Fruit fly (Drosophila melanogaster) whole organism, embryonic: ENCODE results near the gene CG14971.

ENCODE experiments used
- Atf6 ChIP-seq: fragments of 200-800 bp; sonication (Bioruptor generic); IDR thresholded peaks from 2 replicates; pipeline ENCODE4 v1.3.6; 2022; ENCODE audit warnings: missing biosample characterization, missing genetic modification characterization
- BtbVII ChIP-seq: fragments of 200-800 bp; sonication (Bioruptor generic); optimal IDR thresholded peaks from 3 replicates; lab custom pipeline; 2017; ENCODE audit warnings: missing biosample characterization, mild to moderate bottlenecking, missing genetic modification characterization
- CG10321 ChIP-seq: fragments of 200-800 bp; sonication (Bioruptor generic); IDR thresholded peaks from 2 replicates; pipeline ENCODE4 v1.3.6; 2022; ENCODE audit warnings: missing biosample characterization, missing genetic modification characterization
- CG13287 ChIP-seq: fragments of 200-800 bp; sonication (Bioruptor generic); IDR thresholded peaks from 2 replicates; pipeline ENCODE4 v1.3.6; 2022; ENCODE audit warnings: missing biosample characterization, missing genetic modification characterization; ENCODE audit not compliant: partially characterized antibody
- CG13424 ChIP-seq: fragments of 200-800 bp; sonication (Bioruptor generic); optimal IDR thresholded peaks from 2 replicates; lab custom pipeline; 2019; ENCODE audit warnings: missing biosample characterization, mild to moderate bottlenecking, missing genetic modification characterization, moderate library complexity
- CG14014 ChIP-seq: fragments of 200-800 bp; sonication (Bioruptor generic); IDR thresholded peaks from 2 replicates; pipeline ENCODE4 v1.3.6; 2022; ENCODE audit warnings: missing biosample characterization, missing genetic modification characterization
- CG14441 ChIP-seq: fragments of 200-800 bp; sonication (Bioruptor generic); IDR thresholded peaks from 2 replicates; pipeline ENCODE4 v1.3.6; 2022; ENCODE audit warnings: missing biosample characterization, missing genetic modification characterization
- CG15269 ChIP-seq: fragments of 200-800 bp; sonication (Bioruptor generic); optimal IDR thresholded peaks from 2 replicates; lab custom pipeline; 2018; ENCODE audit warnings: missing biosample characterization, mild to moderate bottlenecking, missing genetic modification characterization, moderate library complexity
- CG1603 ChIP-seq: fragments of 200-800 bp; sonication (Bioruptor generic); optimal IDR thresholded peaks from 2 replicates; lab custom pipeline; 2019; ENCODE audit warnings: missing biosample characterization, mild to moderate bottlenecking, missing genetic modification characterization, moderate library complexity
- CG18476 ChIP-seq: fragments of 200-800 bp; sonication (Bioruptor generic); optimal IDR thresholded peaks from 2 replicates; lab custom pipeline; 2016; ENCODE audit warnings: missing biosample characterization, mild to moderate bottlenecking, missing genetic modification characterization
- CG2116 ChIP-seq: fragments of 200-800 bp; sonication (Bioruptor generic); optimal IDR thresholded peaks from 3 replicates; lab custom pipeline; 2018; ENCODE audit warnings: missing biosample characterization, mild to moderate bottlenecking, missing genetic modification characterization
- CG30020 ChIP-seq: fragments of 200-800 bp; optimal IDR thresholded peaks from 2 replicates; lab custom pipeline; 2019; ENCODE audit warnings: missing biosample characterization, mild to moderate bottlenecking, missing genetic modification characterization, moderate library complexity
- CG34224 ChIP-seq: fragments of 200-800 bp; sonication (Bioruptor generic); IDR thresholded peaks from 3 replicates; pipeline ENCODE4 v1.3.6; 2022; ENCODE audit warnings: missing biosample characterization, missing genetic modification characterization; ENCODE audit not compliant: partially characterized antibody
- CG43689 ChIP-seq: fragments of 200-800 bp; sonication (Bioruptor generic); IDR thresholded peaks from 2 replicates; pipeline ENCODE4 v1.3.6; 2022; ENCODE audit warnings: missing biosample characterization, missing genetic modification characterization
- CG8924 ChIP-seq: fragments of 200-800 bp; optimal IDR thresholded peaks from 3 replicates; lab custom pipeline; 2019; ENCODE audit warnings: missing biosample characterization, mild to moderate bottlenecking, missing genetic modification characterization, moderate library complexity
- CG9609 ChIP-seq: fragments of 200-800 bp; sonication (Bioruptor generic); optimal IDR thresholded peaks from 3 replicates; lab custom pipeline; 2016; ENCODE audit warnings: missing biosample characterization, missing genetic modification characterization
- CG9727 ChIP-seq: fragments of 200-800 bp; sonication (Bioruptor generic); optimal IDR thresholded peaks from 3 replicates; lab custom pipeline; 2017; ENCODE audit warnings: missing biosample characterization, mild to moderate bottlenecking, missing genetic modification characterization
- CG9817 ChIP-seq: fragments of 200-800 bp; sonication (Bioruptor generic); optimal IDR thresholded peaks from 2 replicates; lab custom pipeline; 2018; ENCODE audit warnings: missing biosample characterization, mild to moderate bottlenecking, missing genetic modification characterization, moderate library complexity
- Camta ChIP-seq: fragments of 200-800 bp; sonication (Bioruptor generic); optimal IDR thresholded peaks from 2 replicates; lab custom pipeline; 2016; ENCODE audit warnings: missing biosample characterization, missing genetic modification characterization
- Dbx ChIP-seq: fragments of 200-800 bp; sonication (Bioruptor generic); IDR thresholded peaks from 3 replicates; pipeline ENCODE4 v1.3.6; 2022; ENCODE audit warnings: missing biosample characterization, missing genetic modification characterization
- Doc3 ChIP-seq: fragments of 200-800 bp; sonication (Bioruptor generic); IDR thresholded peaks from 3 replicates; pipeline ENCODE4 v1.3.6; 2022; ENCODE audit warnings: missing biosample characterization, missing genetic modification characterization; ENCODE audit not compliant: partially characterized antibody
- Fer2 ChIP-seq: fragments of 200-800 bp; sonication (Bioruptor generic); optimal IDR thresholded peaks from 2 replicates; lab custom pipeline; 2018; ENCODE audit warnings: missing biosample characterization, mild to moderate bottlenecking, missing genetic modification characterization, moderate library complexity
- HLH3B ChIP-seq: fragments of 200-800 bp; sonication (Bioruptor generic); IDR thresholded peaks from 2 replicates; pipeline ENCODE4 v1.3.6; 2022; ENCODE audit warnings: missing biosample characterization, missing genetic modification characterization
- HLH4C ChIP-seq: fragments of 200-800 bp; sonication (Bioruptor generic); IDR thresholded peaks from 3 replicates; pipeline ENCODE4 v1.3.6; 2022; ENCODE audit warnings: missing biosample characterization, missing genetic modification characterization; ENCODE audit not compliant: partially characterized antibody
- Hr39 ChIP-seq: fragments of >200 bp; optimal IDR thresholded peaks from 2 replicates; lab custom pipeline; 2017
- Lhr ChIP-seq: fragments of 200-800 bp; sonication (Bioruptor generic); optimal IDR thresholded peaks from 3 replicates; lab custom pipeline; 2017; ENCODE audit warnings: mild to moderate bottlenecking, missing biosample characterization, missing genetic modification reagents, missing genetic modification characterization
- Meics ChIP-seq: fragments of 200-800 bp; sonication (Bioruptor generic); optimal IDR thresholded peaks from 2 replicates; lab custom pipeline; 2017; ENCODE audit warnings: missing biosample characterization, mild to moderate bottlenecking, missing genetic modification characterization
- Mes4 ChIP-seq: fragments of 200-800 bp; sonication (Bioruptor generic); optimal IDR thresholded peaks from 2 replicates; lab custom pipeline; 2016; ENCODE audit warnings: missing biosample characterization, missing genetic modification characterization
- Pdp1 ChIP-seq, 2 experiments: fragments of 200-800 bp; sonication (Bioruptor generic); optimal IDR thresholded peaks; 3 replicates each; lab custom pipeline; 2016; ENCODE audit warnings: missing biosample characterization in 2 of 2, missing genetic modification characterization in 2 of 2, mild to moderate bottlenecking in 1 of 2, moderate library complexity in 1 of 2
- Ptx1 ChIP-seq: fragments of 200-800 bp; sonication (Bioruptor generic); IDR thresholded peaks from 2 replicates; pipeline ENCODE4 v1.3.6; 2022; ENCODE audit warnings: missing biosample characterization, missing genetic modification characterization
- Sin3A ChIP-seq: fragments of >200 bp; optimal IDR thresholded peaks from 2 replicates; lab custom pipeline; 2018
- Spps ChIP-seq: fragments of 200-800 bp; sonication (Bioruptor generic); optimal IDR thresholded peaks from 2 replicates; lab custom pipeline; 2018; ENCODE audit warnings: missing biosample characterization, mild to moderate bottlenecking, missing genetic modification characterization
- Trl ChIP-seq, 3 experiments: fragments of >200 bp in 2 of 3; fragments of 200-800 bp in 1 of 3; sonication (Bioruptor generic) in 1 of 3; optimal IDR thresholded peaks; 2 replicates in 1 of 3; 3 replicates in 2 of 3; lab custom pipeline; 2016 to 2017; ENCODE audit warnings: missing biosample characterization in 1 of 3, missing genetic modification characterization in 1 of 3
- Xbp1 ChIP-seq: fragments of 200-800 bp; sonication (Bioruptor generic); optimal IDR thresholded peaks from 3 replicates; lab custom pipeline; 2016; ENCODE audit warnings: missing biosample characterization, mild to moderate bottlenecking, missing genetic modification characterization
- Xrp1 ChIP-seq: fragments of 200-800 bp; sonication (Bioruptor generic); IDR thresholded peaks from 2 replicates; pipeline ENCODE4 v1.3.6; 2022; ENCODE audit warnings: missing biosample characterization, missing genetic modification characterization
- aop ChIP-seq: fragments of 200-800 bp; sonication (Bioruptor generic); IDR thresholded peaks from 2 replicates; pipeline ENCODE4 v1.3.6; 2022; ENCODE audit warnings: missing biosample characterization, missing genetic modification characterization
- ap ChIP-seq: fragments of 200-800 bp; sonication (Bioruptor generic); IDR thresholded peaks from 2 replicates; pipeline ENCODE4 v1.3.6; 2022; ENCODE audit warnings: missing biosample characterization, missing genetic modification characterization
- az2 ChIP-seq: fragments of 200-800 bp; sonication (Bioruptor generic); optimal IDR thresholded peaks from 3 replicates; lab custom pipeline; 2016; ENCODE audit warnings: missing biosample characterization, missing genetic modification characterization
- bcd ChIP-seq: fragments of 200-800 bp; sonication (Bioruptor generic); optimal IDR thresholded peaks from 2 replicates; lab custom pipeline; 2017; ENCODE audit warnings: missing biosample characterization, mild to moderate bottlenecking, missing genetic modification characterization
- chif ChIP-seq, 2 experiments: fragments of 200-800 bp; sonication (Bioruptor generic); optimal IDR thresholded peaks; 3 replicates each; lab custom pipeline; 2016; ENCODE audit warnings: missing biosample characterization in 2 of 2, missing genetic modification characterization in 2 of 2
- grau ChIP-seq: fragments of 200-800 bp; optimal IDR thresholded peaks from 3 replicates; lab custom pipeline; 2019; ENCODE audit warnings: missing biosample characterization, mild to moderate bottlenecking, missing genetic modification characterization, moderate library complexity
- inv ChIP-seq: fragments of 200-800 bp; sonication (Bioruptor generic); IDR thresholded peaks from 2 replicates; pipeline ENCODE4 v1.3.6; 2022; ENCODE audit warnings: missing biosample characterization, missing genetic modification characterization; ENCODE audit not compliant: partially characterized antibody
- knrl ChIP-seq: fragments of 200-800 bp; sonication (Bioruptor generic); IDR thresholded peaks from 3 replicates; pipeline ENCODE4 v1.3.6; 2022; ENCODE audit warnings: missing biosample characterization, missing genetic modification characterization; ENCODE audit not compliant: partially characterized antibody
- odd ChIP-seq: fragments of 200-800 bp; sonication (Bioruptor generic); optimal IDR thresholded peaks from 2 replicates; lab custom pipeline; 2017; ENCODE audit warnings: missing biosample characterization, mild to moderate bottlenecking, missing genetic modification characterization
- peb ChIP-seq: fragments of 200-800 bp; sonication (Bioruptor generic); IDR thresholded peaks from 2 replicates; pipeline ENCODE4 v1.3.6; 2022; ENCODE audit warnings: missing biosample characterization, missing genetic modification characterization
- pho ChIP-seq: fragments of 200-800 bp; sonication (Bioruptor generic); optimal IDR thresholded peaks from 2 replicates; lab custom pipeline; 2016; ENCODE audit warnings: missing biosample characterization, missing genetic modification characterization
- repo ChIP-seq: fragments of 200-800 bp; sonication (Bioruptor generic); optimal IDR thresholded peaks from 2 replicates; lab custom pipeline; 2016; ENCODE audit warnings: missing biosample characterization, missing genetic modification characterization
- sob ChIP-seq: fragments of 200-800 bp; sonication (Bioruptor generic); IDR thresholded peaks from 2 replicates; pipeline ENCODE4 v1.3.6; 2022; ENCODE audit warnings: missing biosample characterization, missing genetic modification characterization
- stwl ChIP-seq: fragments of 200-800 bp; sonication (Bioruptor generic); optimal IDR thresholded peaks from 3 replicates; lab custom pipeline; 2018; ENCODE audit warnings: missing biosample characterization, mild to moderate bottlenecking, missing genetic modification characterization, moderate library complexity
- zen2 ChIP-seq: fragments of 200-800 bp; sonication (Bioruptor generic); IDR thresholded peaks from 3 replicates; pipeline ENCODE4 v1.3.6; 2022; ENCODE audit warnings: missing biosample characterization, missing genetic modification characterization; ENCODE audit not compliant: partially characterized antibody

Gene CG14971

dm6 chr3L:3471174-3471573, at the start of gene CG14971 (continued):
- TF ChIP-seq CG43689 (GFP tag; lab: Robert Waterston, UW) (no peak), CG9727 (peak; percentile 20), CG30020 (tag; lab: Kevin White, UChicago) (peak; percentile 48), Atf6 (peak; percentile 11; the same call in 1 of the 2 replicates), ap (GFP tag; lab: Robert Waterston, UW) (no peak), CG34224 (GFP tag; lab: Robert Waterston, UW) (peak; percentile 77), CG14014 (peak; percentile 25; the same call in 1 of the 2 replicates), Mes4 (peak; percentile 31), Spps (tag; lab: Kevin White, UChicago) (no peak), knrl (GFP tag; lab: Robert Waterston, UW) (peak; percentile 82), BtbVII (GFP tag; lab: Kevin White, UChicago) (no peak), CG1603 (peak; percentile 67), Meics (GFP tag; lab: Kevin White, UChicago) (peak; percentile 43), Camta (GFP tag; lab: Kevin White, UChicago) (peak; percentile 3), bcd (GFP tag; lab: Kevin White, UChicago) (peak; percentile 9), Lhr (GFP tag; lab: Kevin White, UChicago) (no peak), Pdp1 (GFP tag; optimal IDR thresholded peaks at IDR 0.05; lab: Kevin White, UChicago) (peak in 1 of 2 experiments; percentile 16), sob (GFP tag; lab: Robert Waterston, UW) (peak; percentile 50; the same call in 1 of the 2 replicates), CG13287 (GFP tag; lab: Robert Waterston, UW) (peak; percentile 91), zen2 (GFP tag; lab: Robert Waterston, UW) (peak; percentile 54; the same call in 2 of the 3 replicates), grau (tag; lab: Kevin White, UChicago) (peak; percentile 37), odd (GFP tag; lab: Kevin White, UChicago) (no peak), inv (GFP tag; lab: Robert Waterston, UW) (peak; percentile 76), repo (peak; percentile 30), Doc3 (peak; percentile 76), CG15269 (no peak), CG9817 (peak; percentile 3), Sin3A (lab: Kevin White, UChicago) (peak; percentile 41), Xrp1 (GFP tag; lab: Robert Waterston, UW) (peak; percentile 35), az2 (GFP tag; lab: Kevin White, UChicago) (no peak), Ptx1 (GFP tag; lab: Robert Waterston, UW) (peak; percentile 41), CG10321 (no peak), HLH3B (GFP tag; lab: Robert Waterston, UW) (no peak), stwl (tag; lab: Kevin White, UChicago) (peak; percentile 74), Trl (optimal IDR thresholded peaks at IDR 0.05; lab: Kevin White, UChicago) (no peak), Trl (GFP tag; optimal IDR thresholded peaks at IDR 0.05; lab: Kevin White, UChicago) (peak; percentile 48), aop (GFP tag; lab: Robert Waterston, UW) (no peak), CG13424 (tag; lab: Kevin White, UChicago) (peak; percentile 14), CG14441 (GFP tag; lab: Robert Waterston, UW) (peak; percentile 6; the same call in 1 of the 2 replicates), pho (peak; percentile 42), CG18476 (GFP tag; lab: Kevin White, UChicago) (peak; percentile 5), HLH4C (GFP tag; lab: Robert Waterston, UW) (peak; percentile 78), chif (GFP tag; optimal IDR thresholded peaks at IDR 0.05; lab: Kevin White, UChicago) (peak in 1 of 2 experiments; percentile 14), CG9609 (peak; percentile 43), CG2116 (peak; percentile 70), peb (GFP tag; lab: Robert Waterston, UW) (no peak), CG8924 (tag; lab: Kevin White, UChicago) (peak; percentile 34), Xbp1 (GFP tag; lab: Kevin White, UChicago) (peak; percentile 46), Fer2 (tag; lab: Kevin White, UChicago) (no peak), Hr39 (lab: Kevin White, UChicago) (no peak), Dbx (peak; percentile 46; the same call in 2 of the 3 replicates)
